Fruit fly (Drosophila melanogaster) whole organism, pupa: ENCODE measurements around the gene TH1.

Experiments used
- CG12605 ChIP-seq: fragments of 200-800 bp; sonication (Bioruptor generic); IDR thresholded peaks from 2 replicates; pipeline ENCODE4 v1.3.6; 2022; ENCODE audit warnings: missing biosample characterization, missing genetic modification characterization
- CG34367 ChIP-seq: fragments of 200-800 bp; sonication (Bioruptor generic); optimal IDR thresholded peaks from 2 replicates; lab custom pipeline; 2018; ENCODE audit warnings: missing biosample characterization, mild to moderate bottlenecking, missing genetic modification characterization
- CG4496 ChIP-seq: fragments of 200-800 bp; sonication (Bioruptor generic); IDR thresholded peaks from 3 replicates; pipeline ENCODE4 v1.3.6; 2022; ENCODE audit warnings: missing biosample characterization, missing genetic modification characterization
- EcR ChIP-seq: fragments of 200-800 bp; sonication (Bioruptor generic); optimal IDR thresholded peaks from 3 replicates; lab custom pipeline; 2019; ENCODE audit warnings: missing biosample characterization, missing genetic modification characterization, mild to moderate bottlenecking, moderate library complexity, missing genetic modification reagents
- Ets98B ChIP-seq: fragments of 200-800 bp; sonication (Bioruptor generic); IDR thresholded peaks from 2 replicates; pipeline ENCODE4 v1.3.6; 2022; ENCODE audit warnings: missing biosample characterization, missing genetic modification characterization
- Pif1A ChIP-seq: fragments of 200-800 bp; sonication (Bioruptor generic); optimal IDR thresholded peaks from 3 replicates; lab custom pipeline; 2016; ENCODE audit warnings: missing biosample characterization, missing genetic modification characterization
- Snoo ChIP-seq: fragments of 200-800 bp; sonication (Bioruptor generic); optimal IDR thresholded peaks from 3 replicates; lab custom pipeline; 2017; ENCODE audit warnings: missing biosample characterization, mild to moderate bottlenecking, missing genetic modification characterization, inconsistent platforms

DNA sequence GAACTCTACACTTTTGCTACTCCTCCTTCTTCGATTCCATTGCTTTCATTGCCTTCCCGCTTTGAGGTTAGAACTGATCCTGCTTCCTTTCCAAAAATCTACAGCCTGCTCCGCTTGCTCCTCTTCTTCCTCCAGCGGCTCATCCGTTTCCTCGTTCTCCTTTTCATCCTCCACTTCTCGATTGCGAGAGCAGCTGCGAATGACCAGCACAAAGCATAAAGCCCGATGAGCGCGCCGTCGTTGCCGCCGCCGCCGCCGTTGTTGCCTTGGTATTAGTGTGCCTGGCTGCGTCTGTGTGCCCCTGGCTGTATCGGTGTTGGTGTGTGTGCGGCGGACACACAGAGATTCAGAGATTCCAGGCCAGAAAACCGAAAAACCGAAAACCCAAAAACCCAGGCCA, 33.1 kb upstream of the TH1 start:
- no peak for TF ChIP-seq EcR (GFP tag; lab: Kevin White, UChicago)
- TF ChIP-seq Pif1A (GFP tag; lab: Kevin White, UChicago) = no peak
- 0 out of 3 replicates have a peak, but pooled peaks have one; percentile 9 for TF ChIP-seq CG4496 (GFP tag; lab: Robert Waterston, UW)
- TF ChIP-seq CG12605 (GFP tag; lab: Robert Waterston, UW) = no peak
- TF ChIP-seq Ets98B (GFP tag; lab: Robert Waterston, UW) = no peak
- TF ChIP-seq Snoo = no peak
- no peak for TF ChIP-seq CG34367 (tag; lab: Kevin White, UChicago)
